Fruit fly (Drosophila melanogaster) whole organism, wandering third instar larva: Measurements from ENCODE around the gene Eh.

Source experiments
- CG32264 ChIP-seq: fragments of 200-800 bp; sonication (Bioruptor generic); optimal IDR thresholded peaks from 2 replicates; lab custom pipeline; 2016; ENCODE audit warnings: missing biosample characterization, missing genetic modification characterization
- Dif ChIP-seq: fragments of 200-275, 200-300 bp; sonication (Bioruptor generic); optimal IDR thresholded peaks from 2 replicates; lab custom pipeline; 2018; ENCODE audit warnings: missing biosample characterization, missing genetic modification characterization; ENCODE audit not compliant: partially characterized antibody
- jim ChIP-seq: fragments of 175-275, 200-325 bp; sonication (Bioruptor generic); optimal IDR thresholded peaks from 2 replicates; lab custom pipeline; 2016; ENCODE audit warnings: missing biosample characterization, mild to moderate bottlenecking, missing genetic modification characterization
- usp ChIP-seq: fragments of >200 bp; optimal IDR thresholded peaks from 2 replicates; lab custom pipeline; 2017; ENCODE audit warnings: missing biosample characterization, missing genetic modification characterization

dm6 chr3R:17418459-17418858 lies 30.2 kb downstream of the Eh start, which contains the start of gene CG42834:
- no peak for TF ChIP-seq usp (GFP tag; lab: Kevin White, UChicago)
- TF ChIP-seq Dif (GFP tag; lab: Kevin White, UChicago) = no peak
- TF ChIP-seq jim (GFP tag; lab: Kevin White, UChicago) = no peak
- no peak for TF ChIP-seq CG32264 (GFP tag; lab: Kevin White, UChicago)
